Fruit fly (Drosophila melanogaster): Measurements from ENCODE around the gene CHOp24.

The CHOp24 gene

DNA sequence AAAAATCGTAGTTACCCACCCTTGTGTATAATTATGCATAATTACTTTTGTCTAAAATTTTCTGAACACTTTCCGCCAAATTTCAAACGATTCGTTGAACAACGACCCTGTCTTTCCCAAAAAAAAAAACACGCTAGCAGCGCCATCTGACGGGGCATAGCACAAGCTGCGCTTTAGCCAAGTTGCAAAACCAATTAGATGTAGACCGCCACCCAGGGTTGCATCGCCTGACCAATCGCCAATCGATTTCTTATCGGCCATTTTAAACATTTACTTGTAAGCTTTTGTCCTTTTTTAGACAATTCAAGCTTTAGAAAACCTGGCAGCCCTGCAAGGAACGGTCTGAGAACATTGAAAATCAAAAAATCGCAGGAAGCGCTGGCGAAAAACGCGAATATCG lies 10.8 kb upstream of the CHOp24 start, which contains the start of gene CG3556:
Gene CG3556 (plus strand): TSS at position 323 of the 400 bp plus-strand sequence.
- TF ChIP-seq CG32264 (GFP tag; optimal IDR thresholded peaks at IDR 0.05) (no peak), CrebA (GFP tag; optimal IDR thresholded peaks at IDR 0.05; ENCODE audit: borderline replicate concordance) (no peak), GATAd (GFP tag; optimal IDR thresholded peaks at IDR 0.05) (no peak), OdsH (GFP tag; optimal IDR thresholded peaks at IDR 0.05) (no peak), pan (optimal IDR thresholded peaks at IDR 0.05) (no peak), br (GFP tag; optimal IDR thresholded peaks at IDR 0.05) (no peak), Jra (GFP tag; optimal IDR thresholded peaks at IDR 0.05) (no peak), CG9705 (GFP tag; optimal IDR thresholded peaks at IDR 0.05) (no peak), Hnf4 (GFP tag; optimal IDR thresholded peaks at IDR 0.05) (no peak), Rel (GFP tag; optimal IDR thresholded peaks at IDR 0.05) (no peak), Rel (tag; optimal IDR thresholded peaks at IDR 0.05) (peak; percentile 11), Vsx2 (GFP tag; optimal IDR thresholded peaks at IDR 0.05; ENCODE audit: partially characterized antibody) (no peak), usp (GFP tag; optimal IDR thresholded peaks at IDR 0.05) (no peak), fru (GFP tag; optimal IDR thresholded peaks at IDR 0.05) (no peak), Sp1 (GFP tag; optimal IDR thresholded peaks at IDR 0.05) (no peak), dl (GFP tag; optimal IDR thresholded peaks at IDR 0.05; ENCODE audit: insufficient read depth in 1 of 2, partially characterized antibody in 2 of 2) (no peak), ey (GFP tag; optimal IDR thresholded peaks at IDR 0.05) (no peak), jim (GFP tag; optimal IDR thresholded peaks at IDR 0.05) (no peak), Abd-B (GFP tag; optimal IDR thresholded peaks at IDR 0.05) (no peak), sv (GFP tag; optimal IDR thresholded peaks at IDR 0.05) (peak; percentile 1), Myc (optimal IDR thresholded peaks at IDR 0.05) (peak; percentile 44), dmrt93B (GFP tag; optimal IDR thresholded peaks at IDR 0.05) (no peak)

DNA sequence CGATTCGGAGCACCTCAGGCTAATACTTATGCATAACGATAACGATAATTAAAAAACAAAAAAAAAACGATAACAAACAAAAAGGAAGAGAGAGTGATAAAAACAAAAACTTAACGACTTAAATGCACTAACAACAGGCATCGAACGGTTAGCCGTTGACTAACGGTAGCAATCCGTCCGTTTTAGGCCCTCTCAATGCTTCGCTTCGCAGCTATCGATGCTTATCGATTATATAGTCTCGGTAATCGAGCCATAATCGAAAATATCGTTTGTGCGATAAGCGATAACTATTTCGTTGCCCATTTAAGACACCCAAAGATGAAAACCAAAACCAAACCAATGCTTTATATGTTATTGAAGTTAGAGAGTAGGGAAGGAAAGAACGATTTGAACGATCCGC lies 6.7 kb upstream of the CHOp24 start:
- TF ChIP-seq br (GFP tag; optimal IDR thresholded peaks at IDR 0.05) (no peak), Dif (GFP tag; optimal IDR thresholded peaks at IDR 0.05; ENCODE audit: partially characterized antibody) (no peak), Jra (GFP tag; optimal IDR thresholded peaks at IDR 0.05) (no peak), lola (GFP tag; optimal IDR thresholded peaks at IDR 0.05) (no peak), woc (GFP tag; optimal IDR thresholded peaks at IDR 0.05) (no peak), Hr83 (GFP tag; optimal IDR thresholded peaks at IDR 0.05; ENCODE audit: poor library complexity, severe bottlenecking) (no peak)

DNA sequence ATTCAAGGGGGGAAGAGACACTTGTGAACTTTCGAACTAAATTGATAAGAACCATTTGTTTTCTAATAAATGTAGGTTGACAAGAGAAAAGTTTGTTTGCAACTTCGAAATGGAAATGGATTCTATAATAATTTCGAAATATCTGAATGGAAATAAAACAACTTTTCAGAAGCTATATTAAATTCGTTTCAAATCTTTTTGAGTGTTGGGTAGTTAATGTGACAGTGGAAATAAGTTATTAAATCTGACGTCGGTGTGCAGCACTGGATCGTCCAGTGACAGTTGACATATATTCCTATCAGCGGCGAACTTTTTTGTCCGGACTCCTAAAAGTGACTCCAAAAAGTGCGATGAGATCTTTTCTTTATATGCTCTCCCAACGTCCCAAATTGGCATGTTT lies 1.6 kb downstream of the CHOp24 start, which contains the start of gene CG3568:
Gene CG3568 (plus strand): TSS at position 278 of the 400 bp plus-strand sequence.
- TF ChIP-seq N (GFP tag; optimal IDR thresholded peaks at IDR 0.05) (no peak), Mio (GFP tag; optimal IDR thresholded peaks at IDR 0.05) (no peak), jim (GFP tag; optimal IDR thresholded peaks at IDR 0.05) (no peak), tai (GFP tag; optimal IDR thresholded peaks at IDR 0.05) (no peak), CrebA (GFP tag; optimal IDR thresholded peaks at IDR 0.05; ENCODE audit: borderline replicate concordance) (no peak), dl (GFP tag; optimal IDR thresholded peaks at IDR 0.05; ENCODE audit: insufficient read depth in 1 of 2, partially characterized antibody in 2 of 2) (no peak), Hr78 (GFP tag; optimal IDR thresholded peaks at IDR 0.05) (no peak), dsf (GFP tag; optimal IDR thresholded peaks at IDR 0.05; ENCODE audit: borderline replicate concordance) (no peak), psq (GFP tag; optimal IDR thresholded peaks at IDR 0.05) (no peak), fru (GFP tag; optimal IDR thresholded peaks at IDR 0.05) (no peak), sage (GFP tag; optimal IDR thresholded peaks at IDR 0.05) (no peak), Rel (GFP tag; optimal IDR thresholded peaks at IDR 0.05) (no peak), Rel (tag; optimal IDR thresholded peaks at IDR 0.05) (no peak), lola (GFP tag; optimal IDR thresholded peaks at IDR 0.05) (no peak), CG9705 (GFP tag; optimal IDR thresholded peaks at IDR 0.05) (no peak)

DNA sequence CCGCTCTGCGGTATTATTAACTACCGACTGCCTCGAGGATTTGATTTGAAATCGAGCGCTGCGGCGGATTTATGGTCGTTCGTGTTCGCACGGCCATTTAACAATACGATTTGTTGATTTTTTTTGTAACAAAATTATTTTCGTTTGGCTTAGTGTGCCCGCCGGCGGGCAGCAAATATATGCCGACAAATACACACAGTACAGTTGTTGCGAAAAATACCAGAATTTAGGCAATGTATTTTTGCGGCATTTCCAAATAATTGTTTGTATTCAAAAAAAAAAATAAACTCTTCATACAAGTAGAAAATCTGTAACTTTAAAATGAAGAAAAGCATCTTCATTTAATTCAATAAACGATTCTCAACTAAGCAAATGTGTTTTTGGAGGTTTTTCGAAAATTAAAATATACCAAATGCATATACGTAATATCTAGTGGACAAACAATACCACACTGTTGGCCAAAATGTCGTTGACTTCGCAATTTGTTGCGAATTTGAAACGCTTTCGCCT lies 8.0 kb downstream of the CHOp24 start, which contains the start of the genes Usf and CG15912:
Gene Usf (minus strand): TSS at position 184 of the 510 bp plus-strand sequence.
Gene CG15912 (plus strand): TSS at position 460 of the 510 bp plus-strand sequence.
- TF ChIP-seq CrebA (GFP tag; optimal IDR thresholded peaks at IDR 0.05; ENCODE audit: borderline replicate concordance): no peak
- TF ChIP-seq rgr (GFP tag; optimal IDR thresholded peaks at IDR 0.05): peak; percentile 72
